Worm (Caenorhabditis elegans) whole organism, young adult: Measurements from ENCODE around the gene nas-28.

Experiments used
- B0035.1 ChIP-seq: sonication (generic microtip); optimal IDR thresholded peaks from 2 replicates; lab custom pipeline; 2016; ENCODE audit warnings: missing genetic modification characterization, mild to moderate bottlenecking, missing compliant biosample characterization, missing genotype, missing genetic modification reagents
- D2030.7 ChIP-seq: fragments of 200-800 bp; sonication (Bioruptor generic); IDR thresholded peaks from 2 replicates; pipeline ENCODE4 v1.3.6; 2022; ENCODE audit warnings: missing genetic modification reagents, missing genetic modification characterization, missing compliant biosample characterization
- F37B4.10 ChIP-seq: fragments of 200-800 bp; sonication (Bioruptor generic); IDR thresholded peaks from 2 replicates; pipeline ENCODE4 v1.3.6; 2022; ENCODE audit warnings: missing genetic modification characterization, missing compliant biosample characterization
- F55B11.4 ChIP-seq: sonication (generic microtip); optimal IDR thresholded peaks from 2 replicates; lab custom pipeline; 2016; ENCODE audit warnings: missing compliant biosample characterization, missing genetic modification characterization, borderline replicate concordance; ENCODE audit not compliant: insufficient read depth
- K12H6.12 ChIP-seq: fragments of 200-800 bp; sonication (Bioruptor generic); optimal IDR thresholded peaks from 2 replicates; lab custom pipeline; 2018; ENCODE audit warnings: mild to moderate bottlenecking, missing genetic modification characterization, missing compliant biosample characterization
- T26A5.8 ChIP-seq: sonication (generic microtip); optimal IDR thresholded peaks from 2 replicates; lab custom pipeline; 2016; ENCODE audit warnings: missing genetic modification characterization, missing compliant biosample characterization
- Y95B8A.8 ChIP-seq: fragments of 200-800 bp; sonication (Bioruptor generic); IDR thresholded peaks from 2 replicates; pipeline ENCODE4 v1.3.6; 2022; ENCODE audit warnings: missing genetic modification reagents, missing genetic modification characterization, missing compliant biosample characterization
- attf-3 ChIP-seq: fragments of 200-800 bp; sonication (Bioruptor generic); conservative IDR thresholded peaks from 2 replicates; pipeline ENCODE4 v1.3.6; 2022; ENCODE audit warnings: missing genetic modification reagents, missing genetic modification characterization, missing compliant biosample characterization
- ceh-100 ChIP-seq: fragments of 200-800 bp; sonication (Bioruptor generic); IDR thresholded peaks from 2 replicates; pipeline ENCODE4 v1.3.6; 2022; ENCODE audit warnings: missing genetic modification reagents, missing genetic modification characterization, missing compliant biosample characterization
- ceh-27 ChIP-seq: fragments of 200-800 bp; sonication (Bioruptor generic); optimal IDR thresholded peaks from 2 replicates; lab custom pipeline; 2018; ENCODE audit warnings: mild to moderate bottlenecking, missing genetic modification characterization, moderate library complexity, missing compliant biosample characterization
- chd-7 ChIP-seq: sonication (generic microtip); optimal IDR thresholded peaks from 2 replicates; lab custom pipeline; 2016; ENCODE audit warnings: mild to moderate bottlenecking, missing genetic modification characterization, moderate library complexity, missing compliant biosample characterization
- egl-44 ChIP-seq: fragments of 200-800 bp; sonication (Bioruptor generic); IDR thresholded peaks from 2 replicates; pipeline ENCODE4 v1.3.6; 2022; ENCODE audit warnings: missing genetic modification reagents, missing genetic modification characterization, missing compliant biosample characterization
- ekl-4 ChIP-seq: fragments of 200-800 bp; sonication (Bioruptor generic); IDR thresholded peaks from 2 replicates; pipeline ENCODE4 v1.3.6; 2022; ENCODE audit warnings: missing genetic modification reagents, missing genetic modification characterization, missing compliant biosample characterization
- him-1 ChIP-seq: sonication (generic microtip); optimal IDR thresholded peaks from 2 replicates; lab custom pipeline; 2016; ENCODE audit warnings: missing genotype, missing genetic modification reagents, missing genetic modification characterization, missing compliant biosample characterization
- hrde-1 ChIP-seq: sonication (generic microtip); optimal IDR thresholded peaks from 2 replicates; lab custom pipeline; 2016; ENCODE audit warnings: missing genetic modification characterization, mild to moderate bottlenecking, missing compliant biosample characterization, moderate library complexity, missing genotype, missing genetic modification reagents, borderline replicate concordance
- lin-35 ChIP-seq, 3 experiments: fragments of 150-350 bp in 2 of 3; sonication (generic microtip) in 1 of 3; optimal IDR thresholded peaks; 2 replicates each; lab custom pipeline; 2014 to 2018; ENCODE audit warnings: missing biosample characterization in 3 of 3, missing genetic modification characterization in 3 of 3, missing genetic modification reagents in 3 of 3
- lin-54 ChIP-seq: fragments of 200-800 bp; sonication (Bioruptor generic); optimal IDR thresholded peaks from 2 replicates; lab custom pipeline; 2018; ENCODE audit warnings: mild to moderate bottlenecking, missing genetic modification characterization, missing compliant biosample characterization
- lsy-27 ChIP-seq: sonication (generic microtip); optimal IDR thresholded peaks from 2 replicates; lab custom pipeline; 2017; ENCODE audit warnings: missing genetic modification characterization, mild to moderate bottlenecking, missing compliant biosample characterization, antibody characterized with exemption, missing genotype, borderline replicate concordance; ENCODE audit not compliant: insufficient read depth
- madf-6 ChIP-seq: fragments of 200-800 bp; sonication (Bioruptor generic); IDR thresholded peaks from 2 replicates; pipeline ENCODE4 v1.3.6; 2022; ENCODE audit warnings: missing genetic modification reagents, missing genetic modification characterization, missing compliant biosample characterization
- mel-28 ChIP-seq: sonication (generic microtip); optimal IDR thresholded peaks from 2 replicates; lab custom pipeline; 2016; ENCODE audit warnings: borderline replicate concordance, mild to moderate bottlenecking, missing genetic modification characterization, missing compliant biosample characterization
- mes-4 ChIP-seq: sonication (generic microtip); optimal IDR thresholded peaks from 2 replicates; lab custom pipeline; 2016; ENCODE audit warnings: missing genotype, missing genetic modification characterization, missing compliant biosample characterization
- nfya-1 ChIP-seq: sonication (generic microtip); optimal IDR thresholded peaks from 2 replicates; lab custom pipeline; 2017; ENCODE audit warnings: antibody characterized with exemption, missing compliant biosample characterization, missing genetic modification characterization, borderline replicate concordance; ENCODE audit not compliant: insufficient read depth
- nhr-80 ChIP-seq: sonication (generic microtip); optimal IDR thresholded peaks from 2 replicates; lab custom pipeline; 2016; ENCODE audit warnings: missing genetic modification characterization, missing compliant biosample characterization
- rcor-1 ChIP-seq: fragments of 200-800 bp; sonication (Bioruptor generic); IDR thresholded peaks from 2 replicates; pipeline ENCODE4 v1.3.6; 2022; ENCODE audit warnings: missing genetic modification reagents, missing genetic modification characterization, missing compliant biosample characterization
- rpc-1 ChIP-seq, 2 experiments: fragments of 150-350 bp in 1 of 2; sonication (generic microtip) in 1 of 2; optimal IDR thresholded peaks; 2 replicates each; lab custom pipeline; 2014 to 2018; ENCODE audit warnings: missing biosample characterization in 1 of 2, missing genetic modification characterization in 1 of 2, missing genetic modification reagents in 1 of 2, missing genotype in 1 of 2
- tlf-1 ChIP-seq: fragments of 200-800 bp; sonication (Bioruptor generic); optimal IDR thresholded peaks from 2 replicates; lab custom pipeline; 2018; ENCODE audit warnings: mild to moderate bottlenecking, missing genetic modification characterization, missing compliant biosample characterization
- unc-130 ChIP-seq: sonication (generic microtip); optimal IDR thresholded peaks from 2 replicates; lab custom pipeline; 2016; ENCODE audit warnings: missing genetic modification reagents, missing genetic modification characterization, missing compliant biosample characterization
- ztf-18 ChIP-seq: sonication (generic microtip); optimal IDR thresholded peaks from 2 replicates; lab custom pipeline; 2016; ENCODE audit warnings: missing genotype, mild to moderate bottlenecking, missing genetic modification characterization, missing compliant biosample characterization
- ztf-26 ChIP-seq: sonication (generic microtip); optimal IDR thresholded peaks from 2 replicates; lab custom pipeline; 2017; ENCODE audit warnings: missing genetic modification characterization, missing compliant biosample characterization

The nas-28 gene

ce11 chrIII:6147903-6148302, 35.1 kb downstream of the nas-28 start, which contains the start of gene Y42G9A.2:
TSS of gene Y42G9A.2 (plus strand) at chrIII:6148186.
- TF ChIP-seq lin-35 (GFP tag; optimal IDR thresholded peaks at IDR 0.05; lab: Kevin White, UChicago), result no peak
- 0 out of 2 replicates have a peak, but pooled peaks have one; percentile 1 for TF ChIP-seq ekl-4 (GFP tag; lab: Robert Waterston, UW)

- no peak for TF ChIP-seq F55B11.4
- TF ChIP-seq rpc-1 (optimal IDR thresholded peaks at IDR 0.05; lab: Kevin White, UChicago), result no peak
- TF ChIP-seq rpc-1 (tag; optimal IDR thresholded peaks at IDR 0.05; lab: Kevin White, UChicago), result no peak
- TF ChIP-seq lin-54, result no peak
- no peak for TF ChIP-seq D2030.7 (GFP tag; lab: Robert Waterston, UW)
- TF ChIP-seq nfya-1 (tag; lab: Kevin White, UChicago), result no peak
- no peak for TF ChIP-seq ztf-18 (tag; lab: Kevin White, UChicago)
- TF ChIP-seq egl-44 (GFP tag; lab: Robert Waterston, UW), result no peak
- TF ChIP-seq T26A5.8, result no peak
- no peak for TF ChIP-seq chd-7 (tag; lab: Kevin White, UChicago)
- TF ChIP-seq unc-130 (GFP tag; lab: Kevin White, UChicago), result no peak
- TF ChIP-seq him-1 (tag; lab: Kevin White, UChicago), result no peak
- no peak for TF ChIP-seq ceh-27 (GFP tag; lab: Kevin White, UChicago)
- TF ChIP-seq hrde-1 (tag; lab: Kevin White, UChicago), result no peak
- TF ChIP-seq attf-3 (GFP tag; lab: Robert Waterston, UW), result no peak
- no peak for TF ChIP-seq mel-28 (tag; lab: Kevin White, UChicago)
- no peak for TF ChIP-seq ceh-100
- TF ChIP-seq F37B4.10, result no peak
Measured at ce11 chrIII:6146797-6147196, 36.2 kb downstream of the nas-28 start.

- no peak for TF ChIP-seq ztf-18 (tag; lab: Kevin White, UChicago)
- no peak for TF ChIP-seq K12H6.12 (tag; lab: Kevin White, UChicago)
- TF ChIP-seq nhr-80 (tag; lab: Kevin White, UChicago), result peak; percentile 28
- TF ChIP-seq lsy-27, result no peak
Measured at ce11 chrIII:6145896-6146295, 37.1 kb downstream of the nas-28 start, which contains the start of gene Y42G9A.3. TSS of gene Y42G9A.3 (plus strand) at chrIII:6146258.

ce11 chrIII:6145309-6145708, 37.7 kb downstream of the nas-28 start:
- peak; percentile 54 for TF ChIP-seq ztf-26 (tag; lab: Kevin White, UChicago)
- peak; percentile 35 for TF ChIP-seq nhr-80 (tag; lab: Kevin White, UChicago)
- TF ChIP-seq unc-130 (GFP tag; lab: Kevin White, UChicago), result no peak

ce11 chrIII:6144390-6144962, 38.5 kb downstream of the nas-28 start:
- TF ChIP-seq B0035.1 (tag; lab: Kevin White, UChicago) (no peak), tlf-1 (GFP tag; lab: Kevin White, UChicago) (no peak), ztf-26 (tag; lab: Kevin White, UChicago) (peak; percentile 14), madf-6 (GFP tag; lab: Robert Waterston, UW) (no peak), Y95B8A.8 (no peak), mes-4 (no peak), rcor-1 (GFP tag; lab: Robert Waterston, UW) (no peak)
